Fruit fly (Drosophila melanogaster) whole organism, wandering third instar larva: Measurements from ENCODE around the gene cher.

ENCODE experiments used
- Abd-B ChIP-seq: fragments of >200 bp; optimal IDR thresholded peaks from 2 replicates; lab custom pipeline; 2017; ENCODE audit warnings: missing biosample characterization, missing genetic modification characterization
- CG32264 ChIP-seq: fragments of 200-800 bp; sonication (Bioruptor generic); optimal IDR thresholded peaks from 2 replicates; lab custom pipeline; 2016; ENCODE audit warnings: missing biosample characterization, missing genetic modification characterization
- CG9705 ChIP-seq: fragments of 200-800 bp; sonication (Bioruptor generic); optimal IDR thresholded peaks from 2 replicates; lab custom pipeline; 2018; ENCODE audit warnings: missing biosample characterization, mild to moderate bottlenecking, missing genetic modification characterization
- CrebA ChIP-seq: fragments of 200-800 bp; sonication (Bioruptor generic); optimal IDR thresholded peaks from 2 replicates; lab custom pipeline; 2016; ENCODE audit warnings: missing biosample characterization, mild to moderate bottlenecking, missing genetic modification characterization, borderline replicate concordance
- Dfd ChIP-seq: fragments of >200 bp; optimal IDR thresholded peaks from 2 replicates; lab custom pipeline; 2017; ENCODE audit warnings: missing biosample characterization, missing genetic modification characterization
- Dif ChIP-seq: fragments of 200-275, 200-300 bp; sonication (Bioruptor generic); optimal IDR thresholded peaks from 2 replicates; lab custom pipeline; 2018; ENCODE audit warnings: missing biosample characterization, missing genetic modification characterization; ENCODE audit not compliant: partially characterized antibody
- GATAd ChIP-seq: sonication (Bioruptor generic); optimal IDR thresholded peaks from 2 replicates; lab custom pipeline; 2016; ENCODE audit warnings: missing biosample characterization, missing genetic modification characterization
- HLH106 ChIP-seq: fragments of 200-800 bp; optimal IDR thresholded peaks from 3 replicates; lab custom pipeline; 2019; ENCODE audit warnings: missing biosample characterization, mild to moderate bottlenecking, missing genetic modification characterization, moderate library complexity
- Hnf4 ChIP-seq: fragments of 200-800 bp; sonication (Bioruptor generic); optimal IDR thresholded peaks from 2 replicates; lab custom pipeline; 2016; ENCODE audit warnings: missing biosample characterization, mild to moderate bottlenecking, missing genetic modification characterization
- Hr78 ChIP-seq: fragments of >200 bp; optimal IDR thresholded peaks from 2 replicates; lab custom pipeline; 2017; ENCODE audit warnings: missing biosample characterization, missing genetic modification characterization
- Hr83 ChIP-seq: fragments of 200-300 bp; sonication (Bioruptor generic); optimal IDR thresholded peaks from 2 replicates; lab custom pipeline; 2016; ENCODE audit warnings: missing biosample characterization, mild to moderate bottlenecking, missing genetic modification characterization, moderate library complexity; ENCODE audit not compliant: poor library complexity, severe bottlenecking
- Jra ChIP-seq: sonication (Bioruptor generic); optimal IDR thresholded peaks from 2 replicates; lab custom pipeline; 2016; ENCODE audit warnings: missing biosample characterization, missing genetic modification characterization
- Mio ChIP-seq: sonication (Bioruptor generic); optimal IDR thresholded peaks from 2 replicates; lab custom pipeline; 2016; ENCODE audit warnings: missing biosample characterization, missing genetic modification characterization
- Myc ChIP-seq: fragments of >200 bp; optimal IDR thresholded peaks from 2 replicates; lab custom pipeline; 2017
- N ChIP-seq: fragments of >200 bp; optimal IDR thresholded peaks from 2 replicates; lab custom pipeline; 2018; ENCODE audit warnings: missing biosample characterization, missing external identifiers, missing genetic modification characterization
- OdsH ChIP-seq: fragments of 200-800 bp; sonication (Bioruptor generic); optimal IDR thresholded peaks from 2 replicates; lab custom pipeline; 2016; ENCODE audit warnings: missing biosample characterization, mild to moderate bottlenecking, missing genetic modification characterization
- Rel ChIP-seq, 2 experiments: fragments of 200-800 bp; sonication (Bioruptor generic) in 1 of 2; optimal IDR thresholded peaks; 2 replicates in 1 of 2; 3 replicates in 1 of 2; lab custom pipeline; 2016 to 2019; ENCODE audit warnings: mild to moderate bottlenecking in 2 of 2, missing biosample characterization in 2 of 2, missing genetic modification characterization in 2 of 2, moderate library complexity in 1 of 2
- Sp1 ChIP-seq: fragments of 200-800 bp; sonication (Bioruptor generic); optimal IDR thresholded peaks from 3 replicates; lab custom pipeline; 2019; ENCODE audit warnings: missing biosample characterization, mild to moderate bottlenecking, missing genetic modification characterization, moderate library complexity
- Vsx2 ChIP-seq: fragments of 200-300, 225-300 bp; sonication (Bioruptor generic); optimal IDR thresholded peaks from 2 replicates; lab custom pipeline; 2018; ENCODE audit warnings: missing biosample characterization, missing genetic modification characterization; ENCODE audit not compliant: partially characterized antibody
- br ChIP-seq: fragments of 200-800 bp; sonication (Bioruptor generic); optimal IDR thresholded peaks from 2 replicates; lab custom pipeline; 2016; ENCODE audit warnings: missing biosample characterization, missing genetic modification characterization
- brk ChIP-seq: fragments of 200-800 bp; sonication (Bioruptor generic); optimal IDR thresholded peaks from 2 replicates; lab custom pipeline; 2016; ENCODE audit warnings: missing biosample characterization, mild to moderate bottlenecking, missing genetic modification characterization
- dl ChIP-seq, 2 experiments: fragments of 175-275, 200-275 bp in 1 of 2; fragments of 200-275 bp in 1 of 2; sonication (Bioruptor generic); optimal IDR thresholded peaks; lab custom pipeline; 2018; ENCODE audit warnings: mild to moderate bottlenecking in 2 of 2, missing biosample characterization in 2 of 2, missing genetic modification characterization in 2 of 2, moderate library complexity in 2 of 2; ENCODE audit not compliant: partially characterized antibody in 2 of 2, insufficient read depth in 1 of 2
- dmrt93B ChIP-seq: fragments of 200-800 bp; sonication (Bioruptor generic); optimal IDR thresholded peaks from 2 replicates; lab custom pipeline; 2018; ENCODE audit warnings: missing biosample characterization, mild to moderate bottlenecking, missing genetic modification characterization
- dsf ChIP-seq: sonication (Bioruptor generic); optimal IDR thresholded peaks from 2 replicates; lab custom pipeline; 2016; ENCODE audit warnings: missing biosample characterization, missing genetic modification characterization, borderline replicate concordance
- ey ChIP-seq: fragments of 200-800 bp; sonication (Bioruptor generic); optimal IDR thresholded peaks from 2 replicates; lab custom pipeline; 2016; ENCODE audit warnings: missing biosample characterization, missing genetic modification characterization
- foxo ChIP-seq, 2 experiments: fragments of 200-800 bp; sonication (Bioruptor generic); optimal IDR thresholded peaks; 2 replicates in 1 of 2; 3 replicates in 1 of 2; lab custom pipeline; 2016 to 2017; ENCODE audit warnings: missing biosample characterization in 2 of 2, missing genetic modification characterization in 2 of 2
- fru ChIP-seq: fragments of 200-800 bp; sonication (Bioruptor generic); optimal IDR thresholded peaks from 3 replicates; lab custom pipeline; 2016; ENCODE audit warnings: missing biosample characterization, mild to moderate bottlenecking, missing genetic modification characterization
- h ChIP-seq: fragments of 200-800 bp; sonication (Bioruptor generic); optimal IDR thresholded peaks from 3 replicates; lab custom pipeline; 2016; ENCODE audit warnings: missing biosample characterization, mild to moderate bottlenecking, missing genetic modification characterization
- jim ChIP-seq: fragments of 175-275, 200-325 bp; sonication (Bioruptor generic); optimal IDR thresholded peaks from 2 replicates; lab custom pipeline; 2016; ENCODE audit warnings: missing biosample characterization, mild to moderate bottlenecking, missing genetic modification characterization
- lola ChIP-seq: fragments of >200 bp; optimal IDR thresholded peaks from 2 replicates; lab custom pipeline; 2017; ENCODE audit warnings: missing biosample characterization, missing genetic modification characterization
- pan ChIP-seq: fragments of >200 bp; optimal IDR thresholded peaks from 2 replicates; lab custom pipeline; 2017
- psq ChIP-seq: fragments of 200-800 bp; sonication (Bioruptor generic); optimal IDR thresholded peaks from 3 replicates; lab custom pipeline; 2017; ENCODE audit warnings: missing biosample characterization, mild to moderate bottlenecking, missing genetic modification characterization, moderate library complexity
- rgr ChIP-seq: fragments of 200-800 bp; sonication (Bioruptor generic); optimal IDR thresholded peaks from 3 replicates; lab custom pipeline; 2016; ENCODE audit warnings: missing biosample characterization, mild to moderate bottlenecking, missing genetic modification characterization
- sage ChIP-seq: fragments of 200-800 bp; sonication (Bioruptor generic); optimal IDR thresholded peaks from 2 replicates; lab custom pipeline; 2016; ENCODE audit warnings: missing biosample characterization, mild to moderate bottlenecking, missing genetic modification characterization
- sv ChIP-seq: fragments of 200-800 bp; sonication (Bioruptor generic); optimal IDR thresholded peaks from 3 replicates; lab custom pipeline; 2016; ENCODE audit warnings: missing biosample characterization, missing genetic modification characterization
- tai ChIP-seq: sonication (Bioruptor generic); optimal IDR thresholded peaks from 2 replicates; lab custom pipeline; 2016; ENCODE audit warnings: missing biosample characterization, missing genetic modification characterization
- usp ChIP-seq: fragments of >200 bp; optimal IDR thresholded peaks from 2 replicates; lab custom pipeline; 2017; ENCODE audit warnings: missing biosample characterization, missing genetic modification characterization
- woc ChIP-seq: sonication (Bioruptor generic); optimal IDR thresholded peaks from 2 replicates; lab custom pipeline; 2016; ENCODE audit warnings: missing biosample characterization, mild to moderate bottlenecking, missing genetic modification characterization

The cher gene

DNA sequence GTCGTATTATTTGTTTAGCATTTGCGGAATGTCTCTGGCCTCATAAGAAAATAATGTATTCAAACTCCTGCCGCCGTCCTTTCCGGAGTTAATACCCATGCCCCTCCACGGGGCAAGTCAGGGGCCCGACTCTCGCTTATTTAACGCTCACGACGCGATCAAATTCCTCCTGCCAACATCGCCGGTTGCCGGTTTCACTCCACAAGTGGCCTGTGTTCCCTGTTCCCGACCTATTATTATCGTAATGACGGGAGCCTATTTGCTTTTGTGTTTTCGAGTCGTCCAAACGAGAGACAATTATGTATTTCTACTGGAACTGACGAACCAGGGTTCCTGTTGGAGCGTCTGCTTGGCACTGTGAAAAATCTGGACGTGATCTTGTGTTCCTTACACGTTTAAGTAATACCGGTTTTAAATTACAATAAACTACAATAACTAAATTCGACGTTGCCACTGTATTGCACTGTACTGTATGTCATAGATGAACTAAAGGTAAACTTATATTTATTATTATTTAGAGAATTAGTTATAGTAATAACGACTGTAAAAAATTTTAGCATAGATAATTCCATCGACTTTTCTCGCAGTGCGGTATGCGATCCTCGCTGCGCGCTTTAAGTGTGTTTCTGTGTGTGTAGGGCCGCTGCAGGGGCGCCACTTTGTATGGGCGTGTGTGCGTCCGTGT, 72.6 kb downstream of the cher start:
- TF ChIP-seq brk (GFP tag; lab: Kevin White, UChicago): peak; percentile 69
- no peak for TF ChIP-seq jim (GFP tag; lab: Kevin White, UChicago)
- no peak for TF ChIP-seq Dfd (GFP tag; lab: Kevin White, UChicago)
- no peak for TF ChIP-seq dsf
- peak; percentile 71 for TF ChIP-seq br (GFP tag; lab: Kevin White, UChicago)
- TF ChIP-seq Hnf4 (GFP tag; lab: Kevin White, UChicago): peak; percentile 59
- no peak for TF ChIP-seq dl (GFP tag; optimal IDR thresholded peaks at IDR 0.05; lab: Kevin White, UChicago; ENCODE audit: insufficient read depth in 1 of 2, partially characterized antibody in 2 of 2)
- TF ChIP-seq lola (GFP tag; lab: Kevin White, UChicago): no peak
- no peak for TF ChIP-seq Vsx2 (GFP tag; lab: Kevin White, UChicago)
- TF ChIP-seq GATAd (GFP tag; lab: Kevin White, UChicago): no peak
- TF ChIP-seq Mio (GFP tag; lab: Kevin White, UChicago): no peak
- TF ChIP-seq pan: no peak
- TF ChIP-seq CrebA (GFP tag; lab: Kevin White, UChicago): no peak
- TF ChIP-seq sage (GFP tag; lab: Kevin White, UChicago): peak; percentile 59
- TF ChIP-seq fru (GFP tag; lab: Kevin White, UChicago): peak; percentile 71
- peak; percentile 46 for TF ChIP-seq CG32264 (GFP tag; lab: Kevin White, UChicago)
- peak; percentile 74 for TF ChIP-seq CG9705 (GFP tag; lab: Kevin White, UChicago)
- TF ChIP-seq h (GFP tag; lab: Kevin White, UChicago): peak; percentile 84
- TF ChIP-seq foxo (GFP tag; optimal IDR thresholded peaks at IDR 0.05; lab: Kevin White, UChicago): peak in 1 of 2 experiments; percentile 63
- no peak for TF ChIP-seq usp (GFP tag; lab: Kevin White, UChicago)
- TF ChIP-seq Myc (lab: Kevin White, UChicago): no peak
- TF ChIP-seq sv (GFP tag; lab: Kevin White, UChicago): peak; percentile 33
- TF ChIP-seq Jra (GFP tag; lab: Kevin White, UChicago): no peak
- TF ChIP-seq tai (GFP tag; lab: Kevin White, UChicago): peak; percentile 34
- TF ChIP-seq Hr78: no peak
- TF ChIP-seq Dif: no peak
- TF ChIP-seq woc: peak; percentile 78
- TF ChIP-seq Rel (GFP tag; optimal IDR thresholded peaks at IDR 0.05; lab: Kevin White, UChicago): peak; percentile 34
- TF ChIP-seq Rel (tag; optimal IDR thresholded peaks at IDR 0.05; lab: Kevin White, UChicago): peak; percentile 39
- TF ChIP-seq OdsH: peak; percentile 79
- TF ChIP-seq HLH106 (tag; lab: Kevin White, UChicago): peak; percentile 88
- TF ChIP-seq N: no peak
- TF ChIP-seq Hr83 (GFP tag; lab: Kevin White, UChicago): no peak
- peak; percentile 61 for TF ChIP-seq dmrt93B
- no peak for TF ChIP-seq Abd-B
- peak; percentile 62 for TF ChIP-seq psq (GFP tag; lab: Kevin White, UChicago)
- TF ChIP-seq ey (GFP tag; lab: Kevin White, UChicago): peak; percentile 72
- peak; percentile 80 for TF ChIP-seq Sp1 (GFP tag; lab: Kevin White, UChicago)
- peak; percentile 66 for TF ChIP-seq rgr (GFP tag; lab: Kevin White, UChicago)

DNA sequence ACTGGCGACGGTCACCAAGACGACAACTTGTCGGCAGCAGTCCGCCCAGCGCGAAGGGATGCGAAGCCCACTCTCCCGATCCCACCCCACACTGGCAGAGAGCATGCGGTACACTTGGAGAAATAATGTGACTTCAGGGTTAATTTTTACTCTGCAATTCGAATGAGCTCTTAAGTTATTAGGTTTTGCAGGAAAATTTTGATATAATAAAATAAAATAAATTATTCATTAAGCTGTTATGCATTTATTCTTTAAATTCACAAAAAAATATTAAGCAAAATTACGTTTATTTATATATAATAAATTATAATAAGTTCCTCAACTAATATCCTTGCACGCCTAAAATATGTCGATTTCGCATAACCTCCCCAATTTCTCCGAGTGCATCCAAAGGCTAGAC, 76.3 kb downstream of the cher start:
- TF ChIP-seq fru (GFP tag; lab: Kevin White, UChicago) (no peak), dsf (no peak), OdsH (no peak), Hr83 (GFP tag; lab: Kevin White, UChicago) (no peak), rgr (GFP tag; lab: Kevin White, UChicago) (peak; percentile 18), foxo (GFP tag; optimal IDR thresholded peaks at IDR 0.05; lab: Kevin White, UChicago) (peak in 1 of 2 experiments; percentile 4)
